Fruit fly (Drosophila melanogaster) whole organism, embryonic: ENCODE data around the gene CG10254.
A peak's percentile ranks its signal among the peaks of the same experiment; 100 is the strongest.

Experiments
- Ada2b ChIP-seq: fragments of 200-800 bp; sonication (Bioruptor generic); IDR thresholded peaks from 2 replicates; pipeline ENCODE4 v1.3.6; 2022; ENCODE audit warnings: missing biosample characterization, missing genetic modification characterization
- Aef1 ChIP-seq: fragments of 200-800 bp; sonication (Bioruptor generic); IDR thresholded peaks from 3 replicates; pipeline ENCODE4 v1.3.6; 2022; ENCODE audit warnings: missing biosample characterization, missing genetic modification characterization
- Asciz ChIP-seq: fragments of 200-800 bp; sonication (Bioruptor generic); optimal IDR thresholded peaks from 2 replicates; lab custom pipeline; 2017; ENCODE audit warnings: missing biosample characterization, mild to moderate bottlenecking, missing genetic modification characterization, missing genetic modification reagents
- Atf6 ChIP-seq: fragments of 200-800 bp; sonication (Bioruptor generic); IDR thresholded peaks from 2 replicates; pipeline ENCODE4 v1.3.6; 2022; ENCODE audit warnings: missing biosample characterization, missing genetic modification characterization
- CG11093 ChIP-seq: fragments of 200-800 bp; sonication (Bioruptor generic); IDR thresholded peaks from 3 replicates; pipeline ENCODE4 v1.3.6; 2022; ENCODE audit warnings: missing biosample characterization, missing genetic modification characterization
- CG12071 ChIP-seq: fragments of 200-800 bp; sonication (Bioruptor generic); optimal IDR thresholded peaks from 3 replicates; lab custom pipeline; 2018; ENCODE audit warnings: missing biosample characterization, mild to moderate bottlenecking, missing genetic modification characterization
- CG1529 ChIP-seq: fragments of 200-800 bp; sonication (Bioruptor generic); optimal IDR thresholded peaks from 3 replicates; lab custom pipeline; 2018; ENCODE audit warnings: missing biosample characterization, missing genetic modification characterization
- CG17612 ChIP-seq: fragments of 200-800 bp; sonication (Bioruptor generic); IDR thresholded peaks from 2 replicates; pipeline ENCODE4 v1.3.6; 2022; ENCODE audit warnings: missing biosample characterization, missing genetic modification characterization
- CG2116 ChIP-seq: fragments of 200-800 bp; sonication (Bioruptor generic); optimal IDR thresholded peaks from 3 replicates; lab custom pipeline; 2018; ENCODE audit warnings: missing biosample characterization, mild to moderate bottlenecking, missing genetic modification characterization
- CG2875 ChIP-seq: fragments of 200-800 bp; sonication (Bioruptor generic); optimal IDR thresholded peaks from 2 replicates; lab custom pipeline; 2017; ENCODE audit warnings: missing biosample characterization, mild to moderate bottlenecking, missing genetic modification characterization, missing genetic modification reagents
- CG32767 ChIP-seq: fragments of 200-800 bp; sonication (Bioruptor generic); IDR thresholded peaks from 2 replicates; pipeline ENCODE4 v1.3.6; 2022; ENCODE audit warnings: missing biosample characterization, missing genetic modification characterization
- CG43689 ChIP-seq: fragments of 200-800 bp; sonication (Bioruptor generic); IDR thresholded peaks from 2 replicates; pipeline ENCODE4 v1.3.6; 2022; ENCODE audit warnings: missing biosample characterization, missing genetic modification characterization
- CG6854 ChIP-seq: fragments of 200-800 bp; sonication (Bioruptor generic); optimal IDR thresholded peaks from 3 replicates; lab custom pipeline; 2017; ENCODE audit warnings: missing biosample characterization, mild to moderate bottlenecking, missing genetic modification characterization
- CG8089 ChIP-seq: fragments of 200-800 bp; sonication (Bioruptor generic); optimal IDR thresholded peaks from 3 replicates; lab custom pipeline; 2016; ENCODE audit warnings: missing biosample characterization, missing genetic modification characterization
- CG9817 ChIP-seq: fragments of 200-800 bp; sonication (Bioruptor generic); optimal IDR thresholded peaks from 2 replicates; lab custom pipeline; 2018; ENCODE audit warnings: missing biosample characterization, mild to moderate bottlenecking, missing genetic modification characterization, moderate library complexity
- Fer2 ChIP-seq: fragments of 200-800 bp; sonication (Bioruptor generic); optimal IDR thresholded peaks from 2 replicates; lab custom pipeline; 2018; ENCODE audit warnings: missing biosample characterization, mild to moderate bottlenecking, missing genetic modification characterization, moderate library complexity
- Fer3 ChIP-seq: fragments of 200-800 bp; sonication (Bioruptor generic); optimal IDR thresholded peaks from 2 replicates; lab custom pipeline; 2018; ENCODE audit warnings: missing biosample characterization, mild to moderate bottlenecking, missing genetic modification characterization, moderate library complexity
- HLH3B ChIP-seq: fragments of 200-800 bp; sonication (Bioruptor generic); IDR thresholded peaks from 2 replicates; pipeline ENCODE4 v1.3.6; 2022; ENCODE audit warnings: missing biosample characterization, missing genetic modification characterization
- HLHmδ ChIP-seq: fragments of 200-800 bp; sonication (Bioruptor generic); optimal IDR thresholded peaks from 2 replicates; lab custom pipeline; 2018; ENCODE audit warnings: missing biosample characterization, mild to moderate bottlenecking, missing genetic modification characterization, moderate library complexity
- HmgZ ChIP-seq: fragments of 200-800 bp; sonication (Bioruptor generic); optimal IDR thresholded peaks from 2 replicates; lab custom pipeline; 2018; ENCODE audit warnings: missing biosample characterization, mild to moderate bottlenecking, missing genetic modification characterization
- MBD-R2 ChIP-seq: fragments of 200-800 bp; sonication (Bioruptor generic); IDR thresholded peaks from 2 replicates; pipeline ENCODE4 v1.3.6; 2022; ENCODE audit warnings: missing biosample characterization, missing genetic modification characterization
- Mrtf ChIP-seq: fragments of 200-800 bp; sonication (Bioruptor generic); IDR thresholded peaks from 3 replicates; pipeline ENCODE4 v1.3.6; 2022; ENCODE audit warnings: missing biosample characterization, missing genetic modification characterization
- Myb ChIP-seq: fragments of 200-800 bp; sonication (Bioruptor generic); optimal IDR thresholded peaks from 2 replicates; lab custom pipeline; 2016; ENCODE audit warnings: missing biosample characterization, missing genetic modification characterization
- Oli ChIP-seq: fragments of 200-800 bp; sonication (Bioruptor generic); optimal IDR thresholded peaks from 2 replicates; lab custom pipeline; 2018; ENCODE audit warnings: missing biosample characterization, mild to moderate bottlenecking, missing genetic modification characterization, moderate library complexity
- Pdp1 ChIP-seq, 2 experiments: fragments of 200-800 bp; sonication (Bioruptor generic); optimal IDR thresholded peaks; 3 replicates each; lab custom pipeline; 2016; ENCODE audit warnings: missing biosample characterization in 2 of 2, missing genetic modification characterization in 2 of 2, mild to moderate bottlenecking in 1 of 2, moderate library complexity in 1 of 2
- Side ChIP-seq: fragments of 200-800 bp; sonication (Bioruptor generic); optimal IDR thresholded peaks from 2 replicates; lab custom pipeline; 2016; ENCODE audit warnings: missing biosample characterization, missing genetic modification characterization
- Six4 ChIP-seq: fragments of 200-800 bp; sonication (Bioruptor generic); optimal IDR thresholded peaks from 2 replicates; lab custom pipeline; 2016; ENCODE audit warnings: missing biosample characterization, missing genetic modification characterization
- Sox100B ChIP-seq: fragments of 200-800 bp; sonication (Bioruptor generic); optimal IDR thresholded peaks from 3 replicates; lab custom pipeline; 2018; ENCODE audit warnings: missing biosample characterization, mild to moderate bottlenecking, missing genetic modification characterization
- ato ChIP-seq: fragments of 200-800 bp; sonication (Bioruptor generic); IDR thresholded peaks from 2 replicates; pipeline ENCODE4 v1.3.6; 2022; ENCODE audit warnings: missing biosample characterization, missing genetic modification characterization; ENCODE audit not compliant: partially characterized antibody
- cas ChIP-seq: fragments of 200-800 bp; sonication (Bioruptor generic); IDR thresholded peaks from 2 replicates; pipeline ENCODE4 v1.3.6; 2022; ENCODE audit warnings: missing biosample characterization, missing genetic modification characterization
- caup ChIP-seq: fragments of 200-800 bp; sonication (Bioruptor generic); optimal IDR thresholded peaks from 3 replicates; lab custom pipeline; 2017; ENCODE audit warnings: missing biosample characterization, mild to moderate bottlenecking, missing genetic modification characterization, moderate library complexity; ENCODE audit not compliant: severe bottlenecking
- cwo ChIP-seq: fragments of 200-800 bp; sonication (Bioruptor generic); optimal IDR thresholded peaks from 3 replicates; lab custom pipeline; 2017; ENCODE audit warnings: missing biosample characterization, missing genetic modification characterization, mild to moderate bottlenecking, moderate library complexity, missing genetic modification reagents
- dan ChIP-seq: fragments of 200-800 bp; sonication (Bioruptor generic); IDR thresholded peaks from 2 replicates; pipeline ENCODE4 v1.3.6; 2022; ENCODE audit warnings: missing biosample characterization, missing genetic modification characterization
- dmrt11E ChIP-seq: fragments of 200-800 bp; sonication (Bioruptor generic); optimal IDR thresholded peaks from 3 replicates; lab custom pipeline; 2018; ENCODE audit warnings: missing biosample characterization, mild to moderate bottlenecking, missing genetic modification characterization, moderate library complexity
- dysf ChIP-seq: fragments of 200-800 bp; sonication (Bioruptor generic); IDR thresholded peaks from 3 replicates; pipeline ENCODE4 v1.3.6; 2022; ENCODE audit warnings: missing biosample characterization, missing genetic modification characterization
- ewg ChIP-seq: fragments of 200-800 bp; sonication (Bioruptor generic); optimal IDR thresholded peaks from 3 replicates; lab custom pipeline; 2017; ENCODE audit warnings: mild to moderate bottlenecking, missing biosample characterization, missing genetic modification reagents, missing genetic modification characterization
- fd3F ChIP-seq: fragments of 200-800 bp; sonication (Bioruptor generic); optimal IDR thresholded peaks from 2 replicates; lab custom pipeline; 2018; ENCODE audit warnings: missing biosample characterization, mild to moderate bottlenecking, missing genetic modification characterization, moderate library complexity
- fd64A ChIP-seq: fragments of 200-800 bp; sonication (Bioruptor generic); optimal IDR thresholded peaks from 3 replicates; lab custom pipeline; 2018; ENCODE audit warnings: missing biosample characterization, mild to moderate bottlenecking, missing genetic modification characterization
- gce ChIP-seq: fragments of 200-800 bp; sonication (Bioruptor generic); IDR thresholded peaks from 3 replicates; pipeline ENCODE4 v1.3.6; 2022; ENCODE audit warnings: missing biosample characterization, missing genetic modification characterization
- grn ChIP-seq: fragments of 200-800 bp; sonication (Bioruptor generic); optimal IDR thresholded peaks from 3 replicates; lab custom pipeline; 2017; ENCODE audit warnings: missing biosample characterization, missing genetic modification characterization
- hbn ChIP-seq: fragments of 200-800 bp; sonication (Bioruptor generic); IDR thresholded peaks from 2 replicates; pipeline ENCODE4 v1.3.6; 2022; ENCODE audit warnings: missing biosample characterization, missing genetic modification characterization; ENCODE audit not compliant: partially characterized antibody
- nerfin-1 ChIP-seq: fragments of 200-800 bp; sonication (Bioruptor generic); optimal IDR thresholded peaks from 3 replicates; lab custom pipeline; 2019; ENCODE audit warnings: missing biosample characterization, mild to moderate bottlenecking, missing genetic modification characterization, moderate library complexity
- repo ChIP-seq: fragments of 200-800 bp; sonication (Bioruptor generic); optimal IDR thresholded peaks from 2 replicates; lab custom pipeline; 2016; ENCODE audit warnings: missing biosample characterization, missing genetic modification characterization
- sima ChIP-seq: fragments of 200-800 bp; sonication (Bioruptor generic); optimal IDR thresholded peaks from 2 replicates; lab custom pipeline; 2016; ENCODE audit warnings: missing biosample characterization, missing genetic modification characterization
- sisA ChIP-seq: fragments of 200-800 bp; sonication (Bioruptor generic); IDR thresholded peaks from 2 replicates; pipeline ENCODE4 v1.3.6; 2022; ENCODE audit warnings: missing biosample characterization, missing genetic modification characterization
- sna ChIP-seq: fragments of 200-800 bp; sonication (Bioruptor generic); IDR thresholded peaks from 2 replicates; pipeline ENCODE4 v1.3.6; 2022; ENCODE audit warnings: missing biosample characterization, missing genetic modification characterization; ENCODE audit not compliant: partially characterized antibody
- wdn ChIP-seq: fragments of 200-800 bp; sonication (Bioruptor generic); IDR thresholded peaks from 2 replicates; pipeline ENCODE4 v1.3.6; 2022; ENCODE audit warnings: missing biosample characterization, missing genetic modification characterization
- yki ChIP-seq: fragments of >200 bp; optimal IDR thresholded peaks from 3 replicates; lab custom pipeline; 2018
- zfh2 ChIP-seq: fragments of 200-800 bp; sonication (Bioruptor generic); optimal IDR thresholded peaks from 2 replicates; lab custom pipeline; 2016; ENCODE audit warnings: missing biosample characterization, missing genetic modification characterization

The CG10254 gene

DNA sequence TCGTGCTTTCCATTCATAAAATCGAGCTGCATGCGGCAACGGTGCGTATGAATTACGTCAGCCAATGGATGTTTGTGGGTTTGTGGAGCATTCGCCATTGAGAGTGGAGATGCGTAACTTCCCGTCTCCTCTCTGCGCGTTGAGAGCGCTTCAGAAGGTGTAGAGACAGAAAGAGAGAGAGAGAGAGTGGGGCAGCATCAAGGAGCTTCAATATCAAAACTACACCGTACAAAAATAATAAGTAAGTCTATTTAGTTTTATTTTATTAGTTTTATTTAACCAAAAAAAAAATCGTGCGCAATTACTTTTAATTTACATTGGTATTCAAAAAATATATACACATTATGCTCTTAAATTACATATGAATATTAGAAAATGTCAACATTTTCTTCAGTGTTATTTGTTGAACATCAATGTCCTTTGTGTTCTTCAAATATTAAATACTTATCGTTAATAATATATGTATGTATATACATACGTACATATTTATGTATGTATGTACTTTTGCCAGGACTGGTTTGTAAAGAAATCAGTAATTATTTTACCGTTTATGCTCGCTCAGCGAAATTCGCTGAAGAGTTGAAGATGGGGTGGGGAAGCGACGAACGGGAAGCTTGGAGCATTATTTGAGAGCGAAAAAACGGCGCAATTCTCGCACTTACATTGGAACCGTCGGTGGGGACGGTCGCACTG is 28.0 kb upstream of the CG10254 start, which contains the start of gene CG10365 (continued):
- TF ChIP-seq fd3F: peak; percentile 90
- TF ChIP-seq CG1529: peak; percentile 17
- TF ChIP-seq Fer2 (tag; lab: Kevin White, UChicago): peak; percentile 75
- TF ChIP-seq Ada2b (GFP tag; lab: Robert Waterston, UW): peak; percentile 88
- TF ChIP-seq CG2875 (GFP tag; lab: Kevin White, UChicago): peak; percentile 33
- peak; percentile 49 for TF ChIP-seq Six4 (GFP tag; lab: Kevin White, UChicago)
- TF ChIP-seq CG2116: peak; percentile 56
- TF ChIP-seq HmgZ: peak; percentile 80
- TF ChIP-seq Myb (GFP tag; lab: Kevin White, UChicago): no peak
- no peak for TF ChIP-seq fd64A (GFP tag; lab: Kevin White, UChicago)
- no peak for TF ChIP-seq zfh2 (GFP tag; lab: Kevin White, UChicago)
- peak; percentile 26 for TF ChIP-seq dmrt11E
- peak; percentile 80 for TF ChIP-seq CG9817 (tag; lab: Kevin White, UChicago)
- peak; percentile 89 for TF ChIP-seq dysf
- TF ChIP-seq CG8089 (GFP tag; lab: Kevin White, UChicago): no peak
- TF ChIP-seq CG32767: peak; percentile 88
- TF ChIP-seq repo (GFP tag; lab: Kevin White, UChicago): no peak
- peak; percentile 73 for TF ChIP-seq caup (GFP tag; lab: Kevin White, UChicago)
- TF ChIP-seq Sox100B (GFP tag; lab: Kevin White, UChicago): peak; percentile 93
- peak; percentile 87; the same call in 2 of the 3 replicates for TF ChIP-seq gce (GFP tag; lab: Robert Waterston, UW)
- TF ChIP-seq cwo: peak; percentile 90
- TF ChIP-seq Aef1 (GFP tag; lab: Robert Waterston, UW): peak; percentile 78
- TF ChIP-seq CG43689 (GFP tag; lab: Robert Waterston, UW): peak; percentile 59
- TF ChIP-seq HLH3B (GFP tag; lab: Robert Waterston, UW): peak; percentile 87
- TF ChIP-seq nerfin-1 (tag; lab: Kevin White, UChicago): peak; percentile 80
- TF ChIP-seq cas: 0 out of 2 replicates have a peak, but pooled peaks have one; percentile 50
- TF ChIP-seq Mrtf (GFP tag; lab: Robert Waterston, UW): peak; percentile 20; the same call in 1 of the 3 replicates
- TF ChIP-seq grn (GFP tag; lab: Kevin White, UChicago): no peak
- TF ChIP-seq dan (GFP tag; lab: Robert Waterston, UW): no peak
- TF ChIP-seq yki (lab: Kevin White, UChicago): no peak
- TF ChIP-seq CG11093 (GFP tag; lab: Robert Waterston, UW): peak; percentile 69; the same call in 2 of the 3 replicates
- TF ChIP-seq CG6854 (GFP tag; lab: Kevin White, UChicago): peak; percentile 91
- TF ChIP-seq Atf6 (GFP tag; lab: Robert Waterston, UW): peak; percentile 94
- peak in 1 of 2 experiments; percentile 96 for TF ChIP-seq Pdp1 (GFP tag; optimal IDR thresholded peaks at IDR 0.05; lab: Kevin White, UChicago)
- no peak for TF ChIP-seq CG12071
- peak; percentile 92 for TF ChIP-seq Fer3 (tag; lab: Kevin White, UChicago)
- peak; percentile 85 for TF ChIP-seq Oli (tag; lab: Kevin White, UChicago)
- TF ChIP-seq HLHmδ (GFP tag; lab: Kevin White, UChicago): no peak
- no peak for TF ChIP-seq sna (GFP tag; lab: Robert Waterston, UW)
- TF ChIP-seq ato (GFP tag; lab: Robert Waterston, UW): no peak
- peak; percentile 87 for TF ChIP-seq Asciz (GFP tag; lab: Kevin White, UChicago)
- TF ChIP-seq wdn (GFP tag; lab: Robert Waterston, UW): peak; percentile 70
- peak; percentile 76 for TF ChIP-seq sisA (GFP tag; lab: Robert Waterston, UW)
- TF ChIP-seq CG17612 (GFP tag; lab: Robert Waterston, UW): peak; percentile 72
- peak; percentile 70 for TF ChIP-seq ewg
- TF ChIP-seq MBD-R2 (GFP tag; lab: Robert Waterston, UW): peak; percentile 35; the same call in 1 of the 2 replicates
- TF ChIP-seq Side (GFP tag; lab: Kevin White, UChicago): no peak
- no peak for TF ChIP-seq sima (GFP tag; lab: Kevin White, UChicago)
- no peak for TF ChIP-seq hbn (GFP tag; lab: Robert Waterston, UW)
